Worm (Caenorhabditis elegans) whole organism, L2 larva: ENCODE results near the gene rsd-3.

Experiments used
- C34F6.9 ChIP-seq: fragments of 150-350 bp; optimal IDR thresholded peaks from 2 replicates; lab custom pipeline; 2014; ENCODE audit warnings: missing biosample characterization, missing genetic modification characterization
- F13H6.1 ChIP-seq: sonication (generic microtip); optimal IDR thresholded peaks from 2 replicates; lab custom pipeline; 2016; ENCODE audit warnings: missing genetic modification characterization, missing compliant biosample characterization
- R02D3.7 ChIP-seq: fragments of 150-350 bp; optimal IDR thresholded peaks from 2 replicates; lab custom pipeline; 2014; ENCODE audit warnings: missing biosample characterization, missing genetic modification characterization
- Y55F3AM.14 ChIP-seq: fragments of 200-800 bp; sonication (Bioruptor generic); optimal IDR thresholded peaks from 2 replicates; lab custom pipeline; 2018; ENCODE audit warnings: mild to moderate bottlenecking, missing genetic modification characterization, missing compliant biosample characterization
- ZK546.5 ChIP-seq: sonication (generic microtip); optimal IDR thresholded peaks from 2 replicates; lab custom pipeline; 2017; ENCODE audit warnings: missing biosample characterization, missing genetic modification characterization
- alr-1 ChIP-seq: fragments of 150-350 bp; optimal IDR thresholded peaks from 2 replicates; lab custom pipeline; 2014; ENCODE audit warnings: missing biosample characterization, missing genetic modification characterization
- aly-2 ChIP-seq: fragments of 150-350 bp; optimal IDR thresholded peaks from 2 replicates; lab custom pipeline; 2014; ENCODE audit warnings: missing biosample characterization, missing genetic modification characterization
- ama-1 ChIP-seq: fragments of 150-350 bp; optimal IDR thresholded peaks from 2 replicates; lab custom pipeline; 2018; ENCODE audit warnings: inconsistent platforms
- blmp-1 ChIP-seq: sonication (generic microtip); optimal IDR thresholded peaks from 2 replicates; lab custom pipeline; 2017; ENCODE audit warnings: missing genetic modification characterization, mild to moderate bottlenecking, missing compliant biosample characterization, antibody characterized with exemption, moderate library complexity; ENCODE audit not compliant: insufficient read depth
- ceh-16 ChIP-seq: fragments of 150-350 bp; optimal IDR thresholded peaks from 2 replicates; lab custom pipeline; 2014; ENCODE audit warnings: missing biosample characterization, missing genetic modification characterization
- ceh-82 ChIP-seq: fragments of 150-350 bp; optimal IDR thresholded peaks from 2 replicates; lab custom pipeline; 2014; ENCODE audit warnings: missing biosample characterization, missing genetic modification characterization
- crh-2 ChIP-seq: sonication (generic microtip); optimal IDR thresholded peaks from 2 replicates; lab custom pipeline; 2017; ENCODE audit warnings: missing biosample characterization, missing genetic modification characterization
- dmd-4 ChIP-seq: sonication (generic microtip); optimal IDR thresholded peaks from 2 replicates; lab custom pipeline; 2017; ENCODE audit warnings: missing biosample characterization, missing genetic modification characterization
- egl-27 ChIP-seq: sonication (generic microtip); optimal IDR thresholded peaks from 3 replicates; lab custom pipeline; 2017; ENCODE audit warnings: missing biosample characterization, missing genetic modification reagents, missing genetic modification characterization
- elt-1 ChIP-seq: fragments of 150-350 bp; optimal IDR thresholded peaks from 2 replicates; lab custom pipeline; 2014; ENCODE audit warnings: missing biosample characterization, missing genetic modification characterization
- elt-3 ChIP-seq: sonication (generic microtip); optimal IDR thresholded peaks from 2 replicates; lab custom pipeline; 2017; ENCODE audit warnings: missing biosample characterization, missing genetic modification characterization
- fos-1 ChIP-seq: fragments of 150-350 bp; optimal IDR thresholded peaks from 2 replicates; lab custom pipeline; 2014; ENCODE audit warnings: missing biosample characterization, missing genetic modification characterization
- gmeb-1 ChIP-seq: fragments of 150-350 bp; optimal IDR thresholded peaks from 2 replicates; lab custom pipeline; 2014; ENCODE audit warnings: missing biosample characterization, missing genetic modification characterization
- lin-11 ChIP-seq: fragments of 150-350 bp; sonication (generic microtip); optimal IDR thresholded peaks from 2 replicates; lab custom pipeline; 2014; ENCODE audit warnings: missing biosample characterization, missing genetic modification characterization, inconsistent platforms, mixed read lengths
- lin-13 ChIP-seq: fragments of 150-350 bp; optimal IDR thresholded peaks from 2 replicates; lab custom pipeline; 2014; ENCODE audit warnings: missing biosample characterization, missing genetic modification reagents, missing genetic modification characterization
- lin-39 ChIP-seq: fragments of 150-350 bp; optimal IDR thresholded peaks from 2 replicates; lab custom pipeline; 2014; ENCODE audit warnings: missing biosample characterization, missing genetic modification reagents, missing genetic modification characterization
- lsy-2 ChIP-seq, 2 experiments: fragments of 150-350 bp in 1 of 2; sonication (generic microtip) in 1 of 2; optimal IDR thresholded peaks; 2 replicates each; lab custom pipeline; 2014 to 2017; ENCODE audit warnings: missing biosample characterization in 2 of 2, missing genetic modification characterization in 2 of 2
- mab-5 ChIP-seq: fragments of 150-350 bp; optimal IDR thresholded peaks from 2 replicates; lab custom pipeline; 2014; ENCODE audit warnings: missing biosample characterization, missing genetic modification characterization
- mbf-1 ChIP-seq: sonication (generic microtip); optimal IDR thresholded peaks from 2 replicates; lab custom pipeline; 2017; ENCODE audit warnings: missing biosample characterization, missing genetic modification characterization
- mdl-1 ChIP-seq, 2 experiments: fragments of 150-350 bp in 1 of 2; sonication (generic microtip) in 1 of 2; optimal IDR thresholded peaks; 2 replicates each; lab custom pipeline; 2017; ENCODE audit warnings: missing biosample characterization in 2 of 2, missing genetic modification characterization in 2 of 2
- nhr-10 ChIP-seq: sonication (generic microtip); optimal IDR thresholded peaks from 2 replicates; lab custom pipeline; 2017; ENCODE audit warnings: missing biosample characterization, missing genetic modification characterization
- nhr-11 ChIP-seq: fragments of 150-350 bp; optimal IDR thresholded peaks from 2 replicates; lab custom pipeline; 2014; ENCODE audit warnings: missing biosample characterization, missing genetic modification characterization
- nhr-12 ChIP-seq: fragments of 150-350 bp; optimal IDR thresholded peaks from 2 replicates; lab custom pipeline; 2014; ENCODE audit warnings: missing biosample characterization, missing genetic modification characterization
- nhr-129 ChIP-seq: fragments of 150-350 bp; optimal IDR thresholded peaks from 2 replicates; lab custom pipeline; 2014; ENCODE audit warnings: missing biosample characterization, missing genetic modification characterization
- nhr-21 ChIP-seq: fragments of 150-350 bp; optimal IDR thresholded peaks from 2 replicates; lab custom pipeline; 2014; ENCODE audit warnings: missing biosample characterization, missing genetic modification characterization
- nhr-23 ChIP-seq: fragments of 150-350 bp; optimal IDR thresholded peaks from 2 replicates; lab custom pipeline; 2014; ENCODE audit warnings: missing biosample characterization, missing genetic modification reagents, missing genetic modification characterization
- nhr-237 ChIP-seq: fragments of 150-350 bp; optimal IDR thresholded peaks from 2 replicates; lab custom pipeline; 2014; ENCODE audit warnings: missing biosample characterization, missing genetic modification characterization
- nhr-25 ChIP-seq: fragments of 150-350 bp; sonication (generic microtip); optimal IDR thresholded peaks from 3 replicates; lab custom pipeline; 2014; ENCODE audit warnings: missing biosample characterization, missing genetic modification characterization
- nhr-6 ChIP-seq: fragments of 150-350 bp; optimal IDR thresholded peaks from 2 replicates; lab custom pipeline; 2014; ENCODE audit warnings: missing biosample characterization, missing genetic modification characterization
- nhr-77 ChIP-seq: fragments of 150-350 bp; optimal IDR thresholded peaks from 2 replicates; lab custom pipeline; 2014; ENCODE audit warnings: missing biosample characterization, missing genetic modification characterization
- peb-1 ChIP-seq: fragments of 150-350 bp; optimal IDR thresholded peaks from 2 replicates; lab custom pipeline; 2014; ENCODE audit warnings: missing biosample characterization, missing genetic modification characterization
- sem-4 ChIP-seq: fragments of 150-350 bp; optimal IDR thresholded peaks from 2 replicates; lab custom pipeline; 2014; ENCODE audit warnings: missing biosample characterization, missing genetic modification reagents, missing genetic modification characterization
- skn-1 ChIP-seq: sonication (generic microtip); optimal IDR thresholded peaks from 2 replicates; lab custom pipeline; 2017; ENCODE audit warnings: missing biosample characterization, missing genetic modification characterization
- sma-3 ChIP-seq: sonication (generic microtip); optimal IDR thresholded peaks from 2 replicates; lab custom pipeline; 2016; ENCODE audit warnings: missing genetic modification reagents, missing genetic modification characterization, missing compliant biosample characterization
- sma-9 ChIP-seq, 2 experiments: fragments of 150-350 bp in 1 of 2; sonication (generic microtip) in 1 of 2; optimal IDR thresholded peaks; 2 replicates each; lab custom pipeline; 2014 to 2016; ENCODE audit warnings: missing genetic modification characterization in 2 of 2, mild to moderate bottlenecking in 1 of 2, missing biosample characterization in 1 of 2, missing compliant biosample characterization in 1 of 2, missing genetic modification reagents in 1 of 2, moderate library complexity in 1 of 2
- snpc-4 ChIP-seq: fragments of 150-350 bp; optimal IDR thresholded peaks from 2 replicates; lab custom pipeline; 2014; ENCODE audit warnings: missing biosample characterization, missing genetic modification characterization
- unc-39 ChIP-seq: fragments of 150-350 bp; optimal IDR thresholded peaks from 2 replicates; lab custom pipeline; 2014; ENCODE audit warnings: missing biosample characterization, missing genetic modification characterization
- unc-55 ChIP-seq: fragments of 150-350 bp; sonication (generic microtip); optimal IDR thresholded peaks from 3 replicates; lab custom pipeline; 2014; ENCODE audit warnings: missing biosample characterization, missing genetic modification reagents, missing genetic modification characterization
- unc-62 ChIP-seq: fragments of 150-350 bp; optimal IDR thresholded peaks from 2 replicates; lab custom pipeline; 2014; ENCODE audit warnings: missing biosample characterization, missing genetic modification reagents, missing genetic modification characterization
- zag-1 ChIP-seq: fragments of 150-350 bp; optimal IDR thresholded peaks from 2 replicates; lab custom pipeline; 2014; ENCODE audit warnings: missing biosample characterization, missing genetic modification characterization
- ztf-1 ChIP-seq: fragments of 200-800 bp; sonication (Bioruptor generic); conservative IDR thresholded peaks from 2 replicates; pipeline ENCODE4 v1.3.6; 2022; ENCODE audit warnings: missing genetic modification characterization, missing compliant biosample characterization
- ztf-11 ChIP-seq: sonication (generic microtip); optimal IDR thresholded peaks from 2 replicates; lab custom pipeline; 2017; ENCODE audit warnings: missing biosample characterization, missing genetic modification characterization
- ztf-4 ChIP-seq: fragments of 150-350 bp; optimal IDR thresholded peaks from 2 replicates; lab custom pipeline; 2014; ENCODE audit warnings: missing biosample characterization, missing genetic modification characterization

rsd-3 gene

DNA sequence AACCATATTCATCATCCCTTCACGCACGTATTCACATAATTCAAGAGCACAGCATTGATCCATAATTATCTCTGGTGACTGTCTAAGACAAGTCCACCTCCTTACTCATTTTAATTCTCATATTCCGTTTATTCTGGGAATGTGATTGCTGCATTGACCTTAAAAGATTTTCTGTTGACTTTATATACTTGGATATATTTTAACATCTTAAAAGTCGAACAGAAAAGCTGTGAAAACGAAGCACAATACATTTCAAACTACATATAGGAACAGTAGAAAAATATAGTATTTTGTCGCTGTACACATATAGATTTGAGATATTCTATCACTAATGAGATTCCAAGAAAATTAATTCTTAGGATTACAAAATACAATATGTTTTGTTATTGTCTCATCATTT, 46.0 kb upstream of the rsd-3 start:
- no peak for TF ChIP-seq gmeb-1 (tag; lab: Kevin White, UChicago)
- no peak for TF ChIP-seq Y55F3AM.14 (GFP tag; lab: Kevin White, UChicago)
- TF ChIP-seq sma-3 (GFP tag; lab: Kevin White, UChicago) = no peak
- no peak for TF ChIP-seq zag-1 (tag; lab: Kevin White, UChicago)
- TF ChIP-seq alr-1 = no peak
- TF ChIP-seq peb-1 (tag; lab: Kevin White, UChicago) = no peak
- no peak for TF ChIP-seq nhr-6
- no peak for TF ChIP-seq dmd-4 (tag; lab: Kevin White, UChicago)
- no peak for TF ChIP-seq nhr-25 (tag; lab: Kevin White, UChicago)
- TF ChIP-seq elt-3 = no peak
- TF ChIP-seq ceh-16 (tag; lab: Kevin White, UChicago) = no peak
- TF ChIP-seq lin-11 (tag; lab: Kevin White, UChicago) = no peak
- TF ChIP-seq ceh-82 (tag; lab: Kevin White, UChicago) = no peak
- TF ChIP-seq mab-5 (tag; lab: Kevin White, UChicago) = no peak
- no peak for TF ChIP-seq nhr-237 (tag; lab: Kevin White, UChicago)

DNA sequence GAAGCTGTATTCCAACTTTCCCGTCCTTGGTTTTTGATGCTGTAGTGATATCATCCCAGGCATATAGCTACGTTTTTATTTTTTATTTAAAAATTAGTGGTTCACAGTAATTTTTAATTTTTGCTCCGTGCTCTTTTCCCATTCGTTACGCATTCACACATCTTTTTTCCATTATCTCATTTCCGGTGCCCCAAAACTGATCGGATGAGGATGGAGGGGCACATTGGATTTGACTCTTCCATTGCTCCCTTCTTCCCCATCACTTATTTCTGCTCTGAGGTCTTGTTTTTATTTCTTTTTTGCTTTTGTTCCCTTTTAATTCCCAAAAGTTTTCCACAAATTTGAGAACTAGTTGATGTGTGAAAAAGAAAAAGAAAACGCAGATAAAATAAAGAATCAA, 45.1 kb upstream of the rsd-3 start:
- TF ChIP-seq mab-5 (tag; lab: Kevin White, UChicago) (no peak), nhr-25 (tag; lab: Kevin White, UChicago) (no peak), nhr-10 (tag; lab: Kevin White, UChicago) (no peak)

DNA sequence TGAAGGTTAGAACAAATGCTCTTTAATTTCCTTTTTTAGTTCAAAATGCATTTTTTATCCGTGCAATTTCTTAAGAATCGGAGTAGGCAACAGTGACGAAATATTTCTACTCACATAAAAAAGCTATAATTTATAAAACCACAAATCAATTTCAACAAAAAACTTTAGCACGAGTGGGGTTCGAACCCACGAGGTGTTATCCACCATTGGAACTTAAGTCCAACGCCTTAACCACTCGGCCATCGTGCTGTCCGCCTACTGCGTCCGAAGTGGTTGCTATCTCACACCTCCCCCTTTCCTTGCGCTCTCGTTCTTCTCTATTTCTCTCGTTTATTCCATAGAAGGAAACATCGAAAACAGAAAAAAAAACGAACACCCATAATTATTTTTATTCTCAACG, 40.6 kb upstream of the rsd-3 start:
- TF ChIP-seq zag-1 (tag; lab: Kevin White, UChicago) = peak; percentile 60
- TF ChIP-seq lin-11 (tag; lab: Kevin White, UChicago) = peak; percentile 50
- no peak for TF ChIP-seq dmd-4 (tag; lab: Kevin White, UChicago)
- peak; percentile 64 for TF ChIP-seq F13H6.1 (tag; lab: Kevin White, UChicago)
- TF ChIP-seq ztf-1 (GFP tag; lab: Robert Waterston, UW) = no peak
- TF ChIP-seq mab-5 (tag; lab: Kevin White, UChicago) = peak; percentile 11
- TF ChIP-seq ztf-4 = peak; percentile 29
- TF ChIP-seq peb-1 (tag; lab: Kevin White, UChicago) = no peak
- TF ChIP-seq unc-55 (GFP tag; lab: Kevin White, UChicago) = peak; percentile 91
- TF ChIP-seq mdl-1 (tag; optimal IDR thresholded peaks at IDR 0.05; lab: Kevin White, UChicago) = peak in 1 of 2 experiments; percentile 58
- no peak for TF ChIP-seq ama-1 (lab: Kevin White, UChicago)
- peak; percentile 55 for TF ChIP-seq egl-27 (tag; lab: Kevin White, UChicago)
- TF ChIP-seq gmeb-1 (tag; lab: Kevin White, UChicago) = no peak
- TF ChIP-seq nhr-21 (tag; lab: Kevin White, UChicago) = peak; percentile 35
- no peak for TF ChIP-seq aly-2
- TF ChIP-seq ztf-11 (tag; lab: Kevin White, UChicago) = no peak
- TF ChIP-seq unc-39 (tag; lab: Kevin White, UChicago) = no peak
- no peak for TF ChIP-seq R02D3.7 (tag; lab: Kevin White, UChicago)
- TF ChIP-seq blmp-1 (tag; lab: Kevin White, UChicago) = no peak
- no peak for TF ChIP-seq nhr-10 (tag; lab: Kevin White, UChicago)
- no peak for TF ChIP-seq nhr-77 (tag; lab: Kevin White, UChicago)
- no peak for TF ChIP-seq sma-3 (GFP tag; lab: Kevin White, UChicago)
- TF ChIP-seq Y55F3AM.14 (GFP tag; lab: Kevin White, UChicago) = no peak
- TF ChIP-seq nhr-6 = peak; percentile 56
- no peak for TF ChIP-seq elt-3
- peak; percentile 15 for TF ChIP-seq snpc-4 (tag; lab: Kevin White, UChicago)
- TF ChIP-seq C34F6.9 (tag; lab: Kevin White, UChicago) = peak; percentile 63
- peak; percentile 68 for TF ChIP-seq fos-1 (tag; lab: Kevin White, UChicago)
- peak; percentile 74 for TF ChIP-seq nhr-129
- TF ChIP-seq elt-1 (tag; lab: Kevin White, UChicago) = no peak
- TF ChIP-seq sma-9 (GFP tag; optimal IDR thresholded peaks at IDR 0.05; lab: Kevin White, UChicago) = peak; percentile 87
- no peak for TF ChIP-seq sma-9 (tag; optimal IDR thresholded peaks at IDR 0.05; lab: Kevin White, UChicago)
- TF ChIP-seq nhr-12 = no peak
- peak; percentile 18 for TF ChIP-seq skn-1
- no peak for TF ChIP-seq ceh-82 (tag; lab: Kevin White, UChicago)
- no peak for TF ChIP-seq alr-1
- TF ChIP-seq nhr-25 (tag; lab: Kevin White, UChicago) = no peak
- no peak for TF ChIP-seq nhr-23 (tag; lab: Kevin White, UChicago)
- TF ChIP-seq crh-2 (tag; lab: Kevin White, UChicago) = peak; percentile 65
- TF ChIP-seq ZK546.5 (tag; lab: Kevin White, UChicago) = no peak
- TF ChIP-seq sem-4 (tag; lab: Kevin White, UChicago) = peak; percentile 15
- no peak for TF ChIP-seq lsy-2 (tag; optimal IDR thresholded peaks at IDR 0.05; lab: Kevin White, UChicago)
- TF ChIP-seq mbf-1 (tag; lab: Kevin White, UChicago) = no peak
- peak; percentile 2 for TF ChIP-seq nhr-11 (tag; lab: Kevin White, UChicago)
- TF ChIP-seq ceh-16 (tag; lab: Kevin White, UChicago) = no peak
- TF ChIP-seq lin-39 (tag; lab: Kevin White, UChicago) = no peak
- TF ChIP-seq nhr-237 (tag; lab: Kevin White, UChicago) = no peak
- TF ChIP-seq unc-62 (GFP tag; lab: Kevin White, UChicago) = no peak
- peak; percentile 75 for TF ChIP-seq lin-13 (GFP tag; lab: Kevin White, UChicago)
- TF ChIP-seq, all 48 proteins: peak for 20
